Fruit fly (Drosophila melanogaster): ENCODE results near the gene Scsalpha1.

Scsalpha1 gene

dm6 chr3L:3806330-3806729 is 7.7 kb upstream of the Scsalpha1 start, which contains the start of the genes CG32264, ntc and IntS10 (continued):
- TF ChIP-seq Atf-2 (GFP tag; optimal IDR thresholded peaks at IDR 0.05) (peak; percentile 49), salm (tag; optimal IDR thresholded peaks at IDR 0.05) (no peak), CTCF (GFP tag; optimal IDR thresholded peaks at IDR 0.05) (no peak), rib (GFP tag; IDR thresholded peaks at IDR 0.05) (peak; percentile 71), bbx (GFP tag; IDR thresholded peaks at IDR 0.05; ENCODE audit: partially characterized antibody) (no peak), CG10959 (GFP tag; IDR thresholded peaks at IDR 0.05) (no peak), her (GFP tag; optimal IDR thresholded peaks at IDR 0.05) (peak; percentile 75), Dip3 (GFP tag; optimal IDR thresholded peaks at IDR 0.05) (peak; percentile 79), lab (GFP tag; optimal IDR thresholded peaks at IDR 0.05) (peak; percentile 69), klu (GFP tag; IDR thresholded peaks at IDR 0.05) (peak; percentile 41; the same call in 1 of the 2 replicates), Dfd (GFP tag; optimal IDR thresholded peaks at IDR 0.05) (no peak), Spps (tag; optimal IDR thresholded peaks at IDR 0.05) (no peak), Vsx1 (GFP tag; optimal IDR thresholded peaks at IDR 0.05) (no peak), CG9876 (GFP tag; optimal IDR thresholded peaks at IDR 0.05) (peak; percentile 69), CG15073 (GFP tag; optimal IDR thresholded peaks at IDR 0.05) (no peak), CG10366 (GFP tag; IDR thresholded peaks at IDR 0.05) (0 out of 2 replicates have a peak, but pooled peaks have one; percentile 25), CG30020 (tag; optimal IDR thresholded peaks at IDR 0.05) (peak; percentile 62), gsb (GFP tag; IDR thresholded peaks at IDR 0.05) (no peak), CG12744 (GFP tag; optimal IDR thresholded peaks at IDR 0.05) (peak; percentile 51), CG10274 (GFP tag; optimal IDR thresholded peaks at IDR 0.05) (no peak), CG3995 (GFP tag; optimal IDR thresholded peaks at IDR 0.05) (no peak), ab (GFP tag; optimal IDR thresholded peaks at IDR 0.05) (peak; percentile 59), Gsc (GFP tag; IDR thresholded peaks at IDR 0.05) (no peak), slp2 (GFP tag; optimal IDR thresholded peaks at IDR 0.05) (peak; percentile 68), bowl (GFP tag; IDR thresholded peaks at IDR 0.05) (no peak), yki (optimal IDR thresholded peaks at IDR 0.05) (no peak), PHDP (tag; optimal IDR thresholded peaks at IDR 0.05) (peak; percentile 66), nerfin-2 (GFP tag; IDR thresholded peaks at IDR 0.05; ENCODE audit: partially characterized antibody) (no peak), eve (GFP tag; optimal IDR thresholded peaks at IDR 0.05) (no peak), CG33213 (GFP tag; optimal IDR thresholded peaks at IDR 0.05) (peak; percentile 62), CG2678 (tag; optimal IDR thresholded peaks at IDR 0.05) (peak; percentile 76), esg (GFP tag; conservative IDR thresholded peaks at IDR 0.05) (peak; percentile 36), Fer3 (tag; optimal IDR thresholded peaks at IDR 0.05) (peak; percentile 63), dati (GFP tag; IDR thresholded peaks at IDR 0.05) (no peak), CG14441 (GFP tag; IDR thresholded peaks at IDR 0.05) (peak; percentile 52), CG12942 (GFP tag; optimal IDR thresholded peaks at IDR 0.05) (peak; percentile 73), sens-2 (GFP tag; IDR thresholded peaks at IDR 0.05) (no peak), CG14050 (GFP tag; IDR thresholded peaks at IDR 0.05) (peak; percentile 29; the same call in 1 of the 3 replicates), CG1233 (GFP tag; optimal IDR thresholded peaks at IDR 0.05) (peak; percentile 36), fu2 (GFP tag; optimal IDR thresholded peaks at IDR 0.05) (peak; percentile 79), CG4360 (GFP tag; IDR thresholded peaks at IDR 0.05) (no peak), MESR4 (GFP tag; optimal IDR thresholded peaks at IDR 0.05) (peak; percentile 2), Blimp-1 (GFP tag; optimal IDR thresholded peaks at IDR 0.05) (no peak), CG6654 (GFP tag; optimal IDR thresholded peaks at IDR 0.05) (no peak), CG11093 (GFP tag; IDR thresholded peaks at IDR 0.05) (peak; percentile 43; the same call in 1 of the 3 replicates), CG6175 (GFP tag; IDR thresholded peaks at IDR 0.05) (no peak), CG10209 (GFP tag; optimal IDR thresholded peaks at IDR 0.05) (peak; percentile 56), ci (GFP tag; IDR thresholded peaks at IDR 0.05) (0 out of 3 replicates have a peak, but pooled peaks have one; percentile 15), slbo (GFP tag; IDR thresholded peaks at IDR 0.05) (peak; percentile 72), Hmr (GFP tag; optimal IDR thresholded peaks at IDR 0.05) (peak; percentile 70), CG15514 (GFP tag; optimal IDR thresholded peaks at IDR 0.05) (peak; percentile 78), CG9727 (GFP tag; optimal IDR thresholded peaks at IDR 0.05) (peak; percentile 68), CG8388 (GFP tag; optimal IDR thresholded peaks at IDR 0.05) (peak; percentile 52)

Measured in whole organism, embryonic.